Fruit fly (Drosophila melanogaster) whole organism, wandering third instar larva: ENCODE data around the gene CG43245.

Source experiments
- Abd-B ChIP-seq: fragments of >200 bp; optimal IDR thresholded peaks from 2 replicates; lab custom pipeline; 2017; ENCODE audit warnings: missing biosample characterization, missing genetic modification characterization
- Dif ChIP-seq: fragments of 200-275, 200-300 bp; sonication (Bioruptor generic); optimal IDR thresholded peaks from 2 replicates; lab custom pipeline; 2018; ENCODE audit warnings: missing biosample characterization, missing genetic modification characterization; ENCODE audit not compliant: partially characterized antibody
- HLH106 ChIP-seq: fragments of 200-800 bp; optimal IDR thresholded peaks from 3 replicates; lab custom pipeline; 2019; ENCODE audit warnings: missing biosample characterization, mild to moderate bottlenecking, missing genetic modification characterization, moderate library complexity
- Hr83 ChIP-seq: fragments of 200-300 bp; sonication (Bioruptor generic); optimal IDR thresholded peaks from 2 replicates; lab custom pipeline; 2016; ENCODE audit warnings: missing biosample characterization, mild to moderate bottlenecking, missing genetic modification characterization, moderate library complexity; ENCODE audit not compliant: poor library complexity, severe bottlenecking
- Jra ChIP-seq: sonication (Bioruptor generic); optimal IDR thresholded peaks from 2 replicates; lab custom pipeline; 2016; ENCODE audit warnings: missing biosample characterization, missing genetic modification characterization
- foxo ChIP-seq, 2 experiments: fragments of 200-800 bp; sonication (Bioruptor generic); optimal IDR thresholded peaks; 2 replicates in 1 of 2; 3 replicates in 1 of 2; lab custom pipeline; 2016 to 2017; ENCODE audit warnings: missing biosample characterization in 2 of 2, missing genetic modification characterization in 2 of 2
- psq ChIP-seq: fragments of 200-800 bp; sonication (Bioruptor generic); optimal IDR thresholded peaks from 3 replicates; lab custom pipeline; 2017; ENCODE audit warnings: missing biosample characterization, mild to moderate bottlenecking, missing genetic modification characterization, moderate library complexity
- sv ChIP-seq: fragments of 200-800 bp; sonication (Bioruptor generic); optimal IDR thresholded peaks from 3 replicates; lab custom pipeline; 2016; ENCODE audit warnings: missing biosample characterization, missing genetic modification characterization
- tai ChIP-seq: sonication (Bioruptor generic); optimal IDR thresholded peaks from 2 replicates; lab custom pipeline; 2016; ENCODE audit warnings: missing biosample characterization, missing genetic modification characterization

DNA sequence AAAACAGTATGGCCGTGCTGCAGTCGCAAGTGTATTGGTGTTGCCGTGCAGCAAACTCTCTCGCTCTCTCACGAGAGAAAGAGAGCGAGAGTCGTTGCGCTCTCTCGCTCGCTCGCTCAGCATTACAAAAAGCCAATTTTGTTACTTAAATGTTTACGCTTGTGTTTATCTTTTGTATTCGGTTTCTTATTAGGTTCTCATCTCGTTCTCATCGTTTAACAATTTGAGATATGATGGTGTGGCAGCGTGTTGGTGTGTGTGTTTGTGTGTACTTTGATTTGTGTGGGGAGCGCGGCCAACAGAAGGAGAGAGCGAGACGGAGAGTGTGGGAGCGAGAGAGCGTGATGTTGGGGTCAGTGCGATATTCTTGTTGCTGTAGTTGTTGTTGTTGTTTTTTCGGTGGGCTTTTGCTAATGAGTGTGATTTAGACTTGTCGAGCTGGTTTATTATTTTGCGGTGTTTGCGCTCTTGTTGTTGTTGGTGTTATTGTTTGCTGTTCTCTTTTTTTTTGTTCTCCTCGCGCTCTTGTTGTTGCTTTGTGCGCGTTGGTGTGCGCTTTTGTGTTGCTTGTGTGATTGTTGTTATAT lies 34.5 kb upstream of the CG43245 start:
- TF ChIP-seq tai (GFP tag; lab: Kevin White, UChicago) (peak; percentile 21), psq (GFP tag; lab: Kevin White, UChicago) (peak; percentile 83), HLH106 (tag; lab: Kevin White, UChicago) (no peak), Abd-B (GFP tag; lab: Kevin White, UChicago) (no peak), Jra (GFP tag; lab: Kevin White, UChicago) (peak; percentile 45), sv (GFP tag; lab: Kevin White, UChicago) (no peak), foxo (GFP tag; optimal IDR thresholded peaks at IDR 0.05; lab: Kevin White, UChicago) (no peak), Hr83 (GFP tag; lab: Kevin White, UChicago) (no peak), Dif (GFP tag; lab: Kevin White, UChicago) (no peak)
